Worm (Caenorhabditis elegans): ENCODE measurements around the gene C36A4.4.
"Not testable (repeated sequence)": the region's sequence is repeated elsewhere in the genome, so short reads cannot be mapped to it uniquely, and the experiment has no call there.

The C36A4.4 gene

ce11 chrIII:3863814-3864507 lies 20.5 kb upstream of the C36A4.4 start, which contains the start of gene acs-19:
TSS of gene acs-19 (plus strand) at chrIII:3864489.
- no peak for TF ChIP-seq hmg-4 (GFP tag; optimal IDR thresholded peaks at IDR 0.05)
- no peak for TF ChIP-seq tbx-11 (GFP tag; IDR thresholded peaks at IDR 0.05)
- no peak for TF ChIP-seq B0310.2 (tag; optimal IDR thresholded peaks at IDR 0.05)
- TF ChIP-seq hnd-1 (tag; optimal IDR thresholded peaks at IDR 0.05) = no peak
- no peak for TF ChIP-seq pes-1 (GFP tag; IDR thresholded peaks at IDR 0.05)
- TF ChIP-seq flt-1 (GFP tag; IDR thresholded peaks at IDR 0.05) = no peak
- TF ChIP-seq tra-4 (tag; optimal IDR thresholded peaks at IDR 0.05) = no peak

ce11 chrIII:3862918-3863385 lies 19.5 kb upstream of the C36A4.4 start, which contains the start of gene brc-1:
TSS of gene brc-1 (minus strand) at chrIII:3862968.
- TF ChIP-seq flt-1 (GFP tag; IDR thresholded peaks at IDR 0.05) (peak; percentile 32; the same call in 1 of the 2 replicates), hmbx-1 (tag; optimal IDR thresholded peaks at IDR 0.05) (no peak), F13C5.2 (tag; optimal IDR thresholded peaks at IDR 0.05) (peak; percentile 84), B0310.2 (tag; optimal IDR thresholded peaks at IDR 0.05) (peak; percentile 31), tbx-37 (GFP tag; conservative IDR thresholded peaks at IDR 0.05) (no peak), ceh-36 (tag; optimal IDR thresholded peaks at IDR 0.05) (no peak), aly-1 (tag; optimal IDR thresholded peaks at IDR 0.05) (no peak), hmg-4 (GFP tag; optimal IDR thresholded peaks at IDR 0.05) (peak; percentile 53), pes-1 (GFP tag; IDR thresholded peaks at IDR 0.05) (0 out of 2 replicates have a peak, but pooled peaks have one; percentile 31), ama-1 (optimal IDR thresholded peaks at IDR 0.05) (no peak), sea-1 (GFP tag; conservative IDR thresholded peaks at IDR 0.05) (peak; percentile 48; the same call in 1 of the 2 replicates), tra-4 (tag; optimal IDR thresholded peaks at IDR 0.05) (no peak), scrt-1 (GFP tag; IDR thresholded peaks at IDR 0.05) (no peak)

ce11 chrIII:3854868-3855267 lies 11.5 kb upstream of the C36A4.4 start:
- TF ChIP-seq scrt-1 (GFP tag; IDR thresholded peaks at IDR 0.05) = 0 out of 2 replicates have a peak, but pooled peaks have one; percentile 47
- peak; percentile 63 for TF ChIP-seq tbx-37 (GFP tag; conservative IDR thresholded peaks at IDR 0.05)

ce11 chrIII:3852030-3852579 lies 8.7 kb upstream of the C36A4.4 start, which contains the start of gene cyp-25A4:
TSS of gene cyp-25A4 (minus strand) at chrIII:3852080.
- TF ChIP-seq ceh-36 (tag; optimal IDR thresholded peaks at IDR 0.05); tra-4 (tag; optimal IDR thresholded peaks at IDR 0.05); sea-1 (GFP tag; conservative IDR thresholded peaks at IDR 0.05): not testable (repeated sequence)

ce11 chrIII:3844746-3845145 lies 1.3 kb upstream of the C36A4.4 start, which contains the start of gene maph-1.3:
TSS of gene maph-1.3 (plus strand) at chrIII:3844893.
- TF ChIP-seq ama-1 (optimal IDR thresholded peaks at IDR 0.05); ceh-13 (GFP tag; optimal IDR thresholded peaks at IDR 0.05); B0310.2 (tag; optimal IDR thresholded peaks at IDR 0.05): not testable (repeated sequence)

ce11 chrIII:3840279-3840678 lies 3.1 kb downstream of the C36A4.4 start, which contains the start of gene C36A4.11:
TSS of gene C36A4.11 (plus strand) at chrIII:3840579.
- TF ChIP-seq ama-1 (optimal IDR thresholded peaks at IDR 0.05); tbx-11 (GFP tag; IDR thresholded peaks at IDR 0.05); hmg-4 (GFP tag; optimal IDR thresholded peaks at IDR 0.05): not testable (repeated sequence)

ce11 chrIII:3839635-3840034 lies 3.8 kb downstream of the C36A4.4 start, which contains the start of gene cyp-25A3:
TSS of gene cyp-25A3 (minus strand) at chrIII:3839735.
- TF ChIP-seq ets-7 (tag; optimal IDR thresholded peaks at IDR 0.05) (no peak), sea-1 (GFP tag; conservative IDR thresholded peaks at IDR 0.05) (no peak), pes-1 (GFP tag; IDR thresholded peaks at IDR 0.05) (no peak), tbx-37 (GFP tag; conservative IDR thresholded peaks at IDR 0.05) (no peak), ceh-13 (GFP tag; optimal IDR thresholded peaks at IDR 0.05) (no peak), ceh-36 (tag; optimal IDR thresholded peaks at IDR 0.05) (no peak), flt-1 (GFP tag; IDR thresholded peaks at IDR 0.05) (no peak), hmbx-1 (tag; optimal IDR thresholded peaks at IDR 0.05) (no peak), tbx-11 (GFP tag; IDR thresholded peaks at IDR 0.05) (no peak), hnd-1 (tag; optimal IDR thresholded peaks at IDR 0.05) (no peak)

ce11 chrIII:3834800-3835271 lies 8.6 kb downstream of the C36A4.4 start, which contains the start of gene cyp-25A2:
TSS of gene cyp-25A2 (plus strand) at chrIII:3835221.
- TF ChIP-seq ceh-36 (tag; optimal IDR thresholded peaks at IDR 0.05) = no peak

ce11 chrIII:3832291-3832690 lies 11.1 kb downstream of the C36A4.4 start, which contains the start of gene cyp-25A1:
TSS of gene cyp-25A1 (plus strand) at chrIII:3832591.
- TF ChIP-seq pes-1 (GFP tag; IDR thresholded peaks at IDR 0.05) (no peak), F13C5.2 (tag; optimal IDR thresholded peaks at IDR 0.05) (no peak), ceh-13 (GFP tag; optimal IDR thresholded peaks at IDR 0.05) (no peak), hnd-1 (tag; optimal IDR thresholded peaks at IDR 0.05) (no peak), flt-1 (GFP tag; IDR thresholded peaks at IDR 0.05) (no peak), hmg-4 (GFP tag; optimal IDR thresholded peaks at IDR 0.05) (no peak), aly-1 (tag; optimal IDR thresholded peaks at IDR 0.05) (no peak)

All from whole organism, early embryonic.